Worm (Caenorhabditis elegans) whole organism, L4 larva: ENCODE data around the gene cec-5.

ENCODE experiments used
- F37D6.2 ChIP-seq: sonication (generic microtip); optimal IDR thresholded peaks from 2 replicates; lab custom pipeline; 2016; ENCODE audit warnings: mild to moderate bottlenecking, missing genetic modification characterization, missing compliant biosample characterization
- T20F7.1 ChIP-seq: fragments of 200-800 bp; sonication (Bioruptor generic); optimal IDR thresholded peaks from 2 replicates; lab custom pipeline; 2018; ENCODE audit warnings: mild to moderate bottlenecking, missing genetic modification characterization, missing compliant biosample characterization
- Y5F2A.4 ChIP-seq: fragments of 200-800 bp; sonication (Bioruptor generic); optimal IDR thresholded peaks from 2 replicates; lab custom pipeline; 2018; ENCODE audit warnings: mild to moderate bottlenecking, missing genetic modification characterization, missing compliant biosample characterization
- ZK546.5 ChIP-seq, 2 experiments: sonication (generic microtip); optimal IDR thresholded peaks; 2 replicates each; lab custom pipeline; 2017; ENCODE audit warnings: missing biosample characterization in 2 of 2, missing genetic modification characterization in 2 of 2
- aly-2 ChIP-seq: sonication (generic microtip); optimal IDR thresholded peaks from 2 replicates; lab custom pipeline; 2018; ENCODE audit warnings: missing biosample characterization, missing genetic modification characterization
- ama-1 ChIP-seq: fragments of 150-350 bp; optimal IDR thresholded peaks from 2 replicates; lab custom pipeline; 2014; ENCODE audit warnings: inconsistent platforms, mixed read lengths
- arid-1 ChIP-seq: fragments of 200-800 bp; sonication (Bioruptor generic); conservative IDR thresholded peaks from 2 replicates; pipeline ENCODE4 v1.3.6; 2022; ENCODE audit warnings: missing genetic modification reagents, missing genetic modification characterization, missing compliant biosample characterization
- ceh-20 ChIP-seq: fragments of 200-800 bp; sonication (Bioruptor generic); IDR thresholded peaks from 2 replicates; pipeline ENCODE4 v1.3.6; 2022; ENCODE audit warnings: missing genetic modification reagents, missing genetic modification characterization, missing compliant biosample characterization
- ceh-82 ChIP-seq: sonication (generic microtip); optimal IDR thresholded peaks from 2 replicates; lab custom pipeline; 2017; ENCODE audit warnings: missing biosample characterization, missing genetic modification characterization
- daf-12 ChIP-seq: fragments of 150-350 bp; optimal IDR thresholded peaks from 2 replicates; lab custom pipeline; 2014; ENCODE audit warnings: missing biosample characterization, missing genetic modification reagents, missing genetic modification characterization
- daf-16 ChIP-seq, 3 experiments: sonication (generic microtip); optimal IDR thresholded peaks; 2 replicates each; lab custom pipeline; 2016 to 2017; ENCODE audit warnings: missing genetic modification characterization in 3 of 3, missing genetic modification reagents in 3 of 3, mild to moderate bottlenecking in 2 of 3, missing compliant biosample characterization in 2 of 3, missing biosample characterization in 1 of 3, moderate library complexity in 1 of 3
- daf-19 ChIP-seq: fragments of 200-800 bp; sonication (Bioruptor generic); conservative IDR thresholded peaks from 2 replicates; pipeline ENCODE4 v1.3.6; 2022; ENCODE audit warnings: missing genetic modification characterization, missing compliant biosample characterization
- dmd-6 ChIP-seq: fragments of 200-800 bp; sonication (Bioruptor generic); IDR thresholded peaks from 2 replicates; pipeline ENCODE4 v1.3.6; 2022; ENCODE audit warnings: missing genetic modification reagents, missing genetic modification characterization, missing compliant biosample characterization
- dve-1 ChIP-seq: sonication (generic microtip); optimal IDR thresholded peaks from 2 replicates; lab custom pipeline; 2017; ENCODE audit warnings: antibody characterized with exemption, mild to moderate bottlenecking, missing genetic modification characterization, missing compliant biosample characterization; ENCODE audit not compliant: insufficient read depth
- egl-27 ChIP-seq: sonication (generic microtip); optimal IDR thresholded peaks from 3 replicates; lab custom pipeline; 2017; ENCODE audit warnings: missing biosample characterization, missing genetic modification reagents, missing genetic modification characterization
- egl-43 ChIP-seq: fragments of 200-800 bp; sonication (Bioruptor generic); IDR thresholded peaks from 2 replicates; pipeline ENCODE4 v1.3.6; 2022; ENCODE audit warnings: missing genetic modification reagents, missing genetic modification characterization, missing compliant biosample characterization
- gei-8 ChIP-seq: fragments of 200-800 bp; sonication (Bioruptor generic); optimal IDR thresholded peaks from 2 replicates; lab custom pipeline; 2018; ENCODE audit warnings: mild to moderate bottlenecking, missing genetic modification characterization, missing compliant biosample characterization
- hlh-11 ChIP-seq: fragments of 200-800 bp; sonication (Bioruptor generic); optimal IDR thresholded peaks from 2 replicates; lab custom pipeline; 2018; ENCODE audit warnings: mild to moderate bottlenecking, missing genetic modification characterization, missing compliant biosample characterization
- hlh-30 ChIP-seq: sonication (generic microtip); optimal IDR thresholded peaks from 2 replicates; lab custom pipeline; 2017; ENCODE audit warnings: antibody characterized with exemption, mild to moderate bottlenecking, missing genetic modification characterization, missing compliant biosample characterization; ENCODE audit not compliant: insufficient read depth
- lin-13 ChIP-seq: fragments of 150-350 bp; optimal IDR thresholded peaks from 2 replicates; lab custom pipeline; 2014; ENCODE audit warnings: missing biosample characterization, missing genetic modification reagents, missing genetic modification characterization
- lin-15B ChIP-seq: fragments of 150-350 bp; sonication (generic microtip); optimal IDR thresholded peaks from 3 replicates; lab custom pipeline; 2014; ENCODE audit warnings: missing biosample characterization, missing genetic modification characterization
- lin-29 ChIP-seq: fragments of 200-800 bp; sonication (Bioruptor generic); IDR thresholded peaks from 2 replicates; pipeline ENCODE4 v1.3.6; 2022; ENCODE audit warnings: missing genetic modification reagents, missing genetic modification characterization, missing compliant biosample characterization
- lin-38 ChIP-seq: fragments of 200-800 bp; sonication (Bioruptor generic); IDR thresholded peaks from 2 replicates; pipeline ENCODE4 v1.3.6; 2022; ENCODE audit warnings: missing genetic modification reagents, missing genetic modification characterization, missing compliant biosample characterization
- lir-3 ChIP-seq: sonication (generic microtip); optimal IDR thresholded peaks from 2 replicates; lab custom pipeline; 2016; ENCODE audit warnings: mild to moderate bottlenecking, missing genetic modification characterization, missing compliant biosample characterization
- lsy-2 ChIP-seq, 2 experiments: fragments of 150-350 bp in 1 of 2; sonication (generic microtip) in 1 of 2; optimal IDR thresholded peaks; 2 replicates each; lab custom pipeline; 2014 to 2017; ENCODE audit warnings: missing biosample characterization in 2 of 2, missing genetic modification characterization in 2 of 2
- madf-5 ChIP-seq, 2 experiments: fragments of 200-800 bp; sonication (Bioruptor generic); IDR thresholded peaks; 2 replicates each; pipeline ENCODE4 v1.3.6; 2022; ENCODE audit warnings: missing compliant biosample characterization in 2 of 2, missing genetic modification characterization in 2 of 2
- madf-9 ChIP-seq: fragments of 200-800 bp; sonication (Bioruptor generic); conservative IDR thresholded peaks from 2 replicates; pipeline ENCODE4 v1.3.6; 2022; ENCODE audit warnings: missing genetic modification reagents, missing genetic modification characterization, missing compliant biosample characterization
- mdl-1 ChIP-seq, 2 experiments: fragments of 150-350 bp in 1 of 2; sonication (generic microtip) in 1 of 2; optimal IDR thresholded peaks; 2 replicates each; lab custom pipeline; 2014 to 2017; ENCODE audit warnings: missing biosample characterization in 2 of 2, missing genetic modification characterization in 2 of 2
- mdt-29 ChIP-seq: fragments of 200-800 bp; sonication (Bioruptor generic); IDR thresholded peaks from 2 replicates; pipeline ENCODE4 v1.3.6; 2022; ENCODE audit warnings: missing genetic modification reagents, missing genetic modification characterization, missing compliant biosample characterization
- mep-1 ChIP-seq: fragments of 150-350 bp; sonication (generic microtip); optimal IDR thresholded peaks from 3 replicates; lab custom pipeline; 2014; ENCODE audit warnings: missing biosample characterization, missing genetic modification characterization
- mes-2 ChIP-seq: sonication (generic microtip); optimal IDR thresholded peaks from 2 replicates; lab custom pipeline; 2016; ENCODE audit warnings: missing genotype, mild to moderate bottlenecking, missing genetic modification characterization, missing compliant biosample characterization; ENCODE audit not compliant: poor library complexity, severe bottlenecking
- mxl-2 ChIP-seq: fragments of 200-800 bp; sonication (Bioruptor generic); conservative IDR thresholded peaks from 2 replicates; pipeline ENCODE4 v1.3.6; 2022; ENCODE audit warnings: missing genetic modification reagents, missing genetic modification characterization, missing compliant biosample characterization
- mxl-3 ChIP-seq: fragments of 200-800 bp; sonication (Bioruptor generic); optimal IDR thresholded peaks from 2 replicates; lab custom pipeline; 2018; ENCODE audit warnings: mild to moderate bottlenecking, missing genetic modification characterization, missing compliant biosample characterization
- nhr-10 ChIP-seq: fragments of 150-350 bp; optimal IDR thresholded peaks from 2 replicates; lab custom pipeline; 2014; ENCODE audit warnings: missing biosample characterization, missing genetic modification characterization
- nhr-11 ChIP-seq: fragments of 150-350 bp; optimal IDR thresholded peaks from 2 replicates; lab custom pipeline; 2014; ENCODE audit warnings: missing biosample characterization, missing genetic modification characterization
- nhr-28 ChIP-seq: fragments of 150-350 bp; optimal IDR thresholded peaks from 2 replicates; lab custom pipeline; 2014; ENCODE audit warnings: missing biosample characterization, missing genetic modification characterization
- nhr-48 ChIP-seq: sonication (generic microtip); optimal IDR thresholded peaks from 2 replicates; lab custom pipeline; 2016; ENCODE audit warnings: mild to moderate bottlenecking, missing genetic modification characterization, missing compliant biosample characterization
- nhr-77 ChIP-seq: fragments of 150-350 bp; optimal IDR thresholded peaks from 2 replicates; lab custom pipeline; 2014; ENCODE audit warnings: missing biosample characterization, missing genetic modification characterization
- pha-4 ChIP-seq, 2 experiments: fragments of 150-350 bp in 1 of 2; fragments of 200-800 bp in 1 of 2; sonication (Bioruptor generic) in 1 of 2; IDR thresholded peaks in 1 of 2; optimal IDR thresholded peaks in 1 of 2; 2 replicates each; pipeline versions ENCODE4 v1.3.6 to Lab custom; 2014 to 2022; ENCODE audit warnings: missing genetic modification characterization in 2 of 2, missing genetic modification reagents in 2 of 2, missing biosample characterization in 1 of 2, missing compliant biosample characterization in 1 of 2
- php-3 ChIP-seq: fragments of 200-800 bp; sonication (Bioruptor generic); IDR thresholded peaks from 2 replicates; pipeline ENCODE4 v1.3.6; 2022; ENCODE audit warnings: missing genetic modification reagents, missing genetic modification characterization, missing compliant biosample characterization
- pqm-1 ChIP-seq: sonication (generic microtip); optimal IDR thresholded peaks from 2 replicates; lab custom pipeline; 2017; ENCODE audit warnings: missing biosample characterization, missing genetic modification characterization
- rbr-2 ChIP-seq: sonication (generic microtip); optimal IDR thresholded peaks from 2 replicates; lab custom pipeline; 2016; ENCODE audit warnings: missing genotype, missing genetic modification characterization, missing compliant biosample characterization
- set-16 ChIP-seq: fragments of 200-800 bp; sonication (Bioruptor generic); IDR thresholded peaks from 2 replicates; pipeline ENCODE4 v1.3.6; 2022; ENCODE audit warnings: missing genetic modification reagents, missing genetic modification characterization, missing compliant biosample characterization
- snpc-4 ChIP-seq: fragments of 150-350 bp; optimal IDR thresholded peaks from 2 replicates; lab custom pipeline; 2014; ENCODE audit warnings: missing biosample characterization, missing genetic modification characterization
- unc-130 ChIP-seq: sonication (generic microtip); optimal IDR thresholded peaks from 2 replicates; lab custom pipeline; 2016; ENCODE audit warnings: missing genetic modification reagents, missing genetic modification characterization, missing compliant biosample characterization
- unc-62 ChIP-seq, 3 experiments: fragments of 150-350 bp in 1 of 3; sonication (generic microtip); optimal IDR thresholded peaks in 2 of 3; peaks in 1 of 3; 1 replicate in 1 of 3; 2 replicates in 2 of 3; lab custom pipeline; 2014 to 2017; ENCODE audit warnings: missing biosample characterization in 3 of 3, missing genetic modification characterization in 3 of 3, missing genetic modification reagents in 3 of 3, missing genotype in 1 of 3
- zfp-2 ChIP-seq: sonication (generic microtip); optimal IDR thresholded peaks from 2 replicates; lab custom pipeline; 2016; ENCODE audit warnings: mild to moderate bottlenecking, missing genetic modification characterization, missing compliant biosample characterization
- zip-2 ChIP-seq: fragments of 150-350 bp; optimal IDR thresholded peaks from 2 replicates; lab custom pipeline; 2014; ENCODE audit warnings: missing biosample characterization, missing genetic modification characterization

The cec-5 gene

DNA sequence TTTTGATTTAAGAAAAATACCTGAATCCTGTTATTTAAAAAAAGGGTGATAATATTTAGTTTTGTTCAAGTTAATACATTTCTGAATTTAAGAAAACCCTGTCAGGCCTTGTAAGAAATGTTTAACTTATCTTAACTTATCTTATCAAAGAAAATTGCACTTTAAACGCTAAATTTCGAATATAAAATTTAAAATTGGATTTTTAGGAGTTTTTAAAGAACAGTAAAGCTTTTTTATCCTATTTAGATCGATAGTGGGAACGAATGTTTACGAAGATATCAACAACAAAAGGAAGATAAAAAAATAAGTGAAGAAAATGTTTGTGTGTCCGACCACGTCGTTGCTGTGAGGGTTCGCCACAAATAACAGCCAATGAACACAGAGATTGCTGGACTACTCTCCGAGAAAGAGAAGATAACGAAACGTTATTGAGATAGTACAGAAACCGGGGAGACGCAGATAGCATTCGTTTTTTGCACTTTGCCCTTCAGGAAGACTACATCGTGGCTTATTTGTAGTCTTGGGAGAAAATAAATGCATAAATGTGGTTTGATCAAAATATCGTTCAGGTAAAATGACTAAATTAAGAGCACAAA lies 26.9 kb downstream of the cec-5 start, which contains the start of gene dif-1:
dif-1 (minus strand) TSS at position 51 of the 596 bp plus-strand sequence.
- TF ChIP-seq T20F7.1 (peak; percentile 69), madf-9 (GFP tag; lab: Robert Waterston, UW) (no peak), nhr-48 (tag; lab: Kevin White, UChicago) (peak; percentile 0), mxl-2 (GFP tag; lab: Robert Waterston, UW) (no peak), hlh-11 (tag; lab: Kevin White, UChicago) (peak; percentile 73), mdl-1 (tag; optimal IDR thresholded peaks at IDR 0.05; lab: Kevin White, UChicago) (peak in 1 of 2 experiments; percentile 33), lin-29 (no peak), unc-130 (GFP tag; lab: Kevin White, UChicago) (no peak), egl-43 (GFP tag; lab: Robert Waterston, UW) (no peak), madf-5 (GFP tag; IDR thresholded peaks at IDR 0.05; lab: Robert Waterston, UW) (no peak), daf-12 (no peak), php-3 (GFP tag; lab: Robert Waterston, UW) (0 out of 2 replicates have a peak, but pooled peaks have one; percentile 9), nhr-11 (tag; lab: Kevin White, UChicago) (peak; percentile 67), F37D6.2 (tag; lab: Kevin White, UChicago) (no peak), nhr-28 (tag; lab: Kevin White, UChicago) (peak; percentile 96), pha-4 (GFP tag; IDR thresholded peaks at IDR 0.05; lab: Robert Waterston, UW) (no peak), pha-4 (tag; optimal IDR thresholded peaks at IDR 0.05; lab: Kevin White, UChicago) (peak; percentile 29), snpc-4 (tag; lab: Kevin White, UChicago) (no peak), zfp-2 (tag; lab: Kevin White, UChicago) (no peak), lir-3 (tag; lab: Kevin White, UChicago) (no peak), ama-1 (lab: Kevin White, UChicago) (peak; percentile 45), gei-8 (GFP tag; lab: Kevin White, UChicago) (no peak), daf-19 (GFP tag; lab: Robert Waterston, UW) (no peak), lsy-2 (tag; optimal IDR thresholded peaks at IDR 0.05; lab: Kevin White, UChicago) (peak in 1 of 2 experiments; percentile 40), set-16 (GFP tag; lab: Robert Waterston, UW) (no peak), mxl-3 (GFP tag; lab: Kevin White, UChicago) (peak; percentile 44), egl-27 (tag; lab: Kevin White, UChicago) (no peak), nhr-10 (tag; lab: Kevin White, UChicago) (peak; percentile 2), nhr-77 (tag; lab: Kevin White, UChicago) (peak; percentile 66), daf-16 (GFP tag; optimal IDR thresholded peaks at IDR 0.05; lab: Kevin White, UChicago) (peak in 1 of 2 experiments; percentile 78), daf-16 (tag; optimal IDR thresholded peaks at IDR 0.05; lab: Kevin White, UChicago) (peak; percentile 92), pqm-1 (peak; percentile 58), ZK546.5 (tag; optimal IDR thresholded peaks at IDR 0.05; lab: Kevin White, UChicago) (no peak), zip-2 (no peak), dve-1 (tag; lab: Kevin White, UChicago) (peak; percentile 80), mes-2 (peak; percentile 52), unc-62 (GFP tag; optimal IDR thresholded peaks at IDR 0.05 in 1 of 2; lab: Kevin White, UChicago) (peak in 1 of 2 experiments; percentile 89), unc-62 (tag; optimal IDR thresholded peaks at IDR 0.05; lab: Kevin White, UChicago) (no peak), mep-1 (peak; percentile 66), Y5F2A.4 (GFP tag; lab: Kevin White, UChicago) (no peak), mdt-29 (GFP tag; lab: Robert Waterston, UW) (no peak), lin-38 (GFP tag; lab: Robert Waterston, UW) (peak; percentile 48), ceh-82 (tag; lab: Kevin White, UChicago) (no peak), dmd-6 (peak; percentile 63), lin-13 (GFP tag; lab: Kevin White, UChicago) (peak; percentile 31), hlh-30 (tag; lab: Kevin White, UChicago) (peak; percentile 27), arid-1 (GFP tag; lab: Robert Waterston, UW) (no peak), ceh-20 (GFP tag; lab: Robert Waterston, UW) (no peak), rbr-2 (peak; percentile 9), lin-15B (tag; lab: Kevin White, UChicago) (no peak), aly-2 (tag; lab: Kevin White, UChicago) (no peak)
